Fruit fly (Drosophila melanogaster) whole organism, pupa: Measurements from ENCODE around the gene Gr10b.

Experiments used
- CG10348 ChIP-seq: fragments of 200-800 bp; sonication (Bioruptor generic); IDR thresholded peaks from 2 replicates; pipeline ENCODE4 v1.3.6; 2022; ENCODE audit warnings: missing biosample characterization, missing genetic modification characterization
- CG12605 ChIP-seq: fragments of 200-800 bp; sonication (Bioruptor generic); IDR thresholded peaks from 2 replicates; pipeline ENCODE4 v1.3.6; 2022; ENCODE audit warnings: missing biosample characterization, missing genetic modification characterization
- CG13204 ChIP-seq: fragments of 200-800 bp; sonication (Bioruptor generic); optimal IDR thresholded peaks from 2 replicates; lab custom pipeline; 2018; ENCODE audit warnings: missing biosample characterization, mild to moderate bottlenecking, missing genetic modification characterization, moderate library complexity
- CG14655 ChIP-seq: fragments of 200-800 bp; sonication (Bioruptor generic); optimal IDR thresholded peaks from 3 replicates; lab custom pipeline; 2017; ENCODE audit warnings: mild to moderate bottlenecking, missing biosample characterization, missing genetic modification reagents, missing genetic modification characterization
- CG15710 ChIP-seq: fragments of 200-800 bp; sonication (Bioruptor generic); optimal IDR thresholded peaks from 2 replicates; lab custom pipeline; 2018; ENCODE audit warnings: missing biosample characterization, mild to moderate bottlenecking, missing genetic modification characterization, moderate library complexity
- CG17806 ChIP-seq: fragments of 200-800 bp; sonication (Bioruptor generic); optimal IDR thresholded peaks from 2 replicates; lab custom pipeline; 2018; ENCODE audit warnings: missing biosample characterization, mild to moderate bottlenecking, missing genetic modification characterization, moderate library complexity
- CG32121 ChIP-seq: fragments of 200-800 bp; sonication (Bioruptor generic); IDR thresholded peaks from 2 replicates; pipeline ENCODE4 v1.3.6; 2022; ENCODE audit warnings: missing biosample characterization, missing genetic modification characterization
- CG34367 ChIP-seq: fragments of 200-800 bp; sonication (Bioruptor generic); optimal IDR thresholded peaks from 2 replicates; lab custom pipeline; 2018; ENCODE audit warnings: missing biosample characterization, mild to moderate bottlenecking, missing genetic modification characterization
- CG4496 ChIP-seq: fragments of 200-800 bp; sonication (Bioruptor generic); IDR thresholded peaks from 3 replicates; pipeline ENCODE4 v1.3.6; 2022; ENCODE audit warnings: missing biosample characterization, missing genetic modification characterization
- CG8159 ChIP-seq: fragments of 200-800 bp; sonication (Bioruptor generic); optimal IDR thresholded peaks from 3 replicates; lab custom pipeline; 2018; ENCODE audit warnings: missing biosample characterization, mild to moderate bottlenecking, missing genetic modification characterization, moderate library complexity
- CG8301 ChIP-seq: fragments of 200-800 bp; sonication (Bioruptor generic); optimal IDR thresholded peaks from 2 replicates; lab custom pipeline; 2018; ENCODE audit warnings: missing biosample characterization, mild to moderate bottlenecking, missing genetic modification characterization
- CG9948 ChIP-seq: fragments of 200-800 bp; sonication (Bioruptor generic); optimal IDR thresholded peaks from 2 replicates; lab custom pipeline; 2018; ENCODE audit warnings: missing biosample characterization, mild to moderate bottlenecking, missing genetic modification characterization, moderate library complexity
- D1 ChIP-seq: fragments of 200-800 bp; sonication (Bioruptor generic); optimal IDR thresholded peaks from 2 replicates; lab custom pipeline; 2018; ENCODE audit warnings: missing biosample characterization, mild to moderate bottlenecking, missing genetic modification characterization, moderate library complexity
- EcR ChIP-seq: fragments of 200-800 bp; sonication (Bioruptor generic); optimal IDR thresholded peaks from 3 replicates; lab custom pipeline; 2019; ENCODE audit warnings: missing biosample characterization, missing genetic modification characterization, mild to moderate bottlenecking, moderate library complexity, missing genetic modification reagents
- Ets98B ChIP-seq: fragments of 200-800 bp; sonication (Bioruptor generic); IDR thresholded peaks from 2 replicates; pipeline ENCODE4 v1.3.6; 2022; ENCODE audit warnings: missing biosample characterization, missing genetic modification characterization
- Pif1A ChIP-seq: fragments of 200-800 bp; sonication (Bioruptor generic); optimal IDR thresholded peaks from 3 replicates; lab custom pipeline; 2016; ENCODE audit warnings: missing biosample characterization, missing genetic modification characterization
- Pif1B ChIP-seq: fragments of 200-800 bp; sonication (Bioruptor generic); optimal IDR thresholded peaks from 3 replicates; lab custom pipeline; 2016; ENCODE audit warnings: missing biosample characterization, missing genetic modification characterization
- Snoo ChIP-seq: fragments of 200-800 bp; sonication (Bioruptor generic); optimal IDR thresholded peaks from 3 replicates; lab custom pipeline; 2017; ENCODE audit warnings: missing biosample characterization, mild to moderate bottlenecking, missing genetic modification characterization, inconsistent platforms
- fd96Ca ChIP-seq: fragments of 200-800 bp; sonication (Bioruptor generic); IDR thresholded peaks from 3 replicates; pipeline ENCODE4 v1.3.6; 2022; ENCODE audit warnings: missing biosample characterization, missing genetic modification characterization
- gl ChIP-seq: fragments of 200-800 bp; sonication (Bioruptor generic); optimal IDR thresholded peaks from 2 replicates; lab custom pipeline; 2018; ENCODE audit warnings: missing biosample characterization, mild to moderate bottlenecking, missing genetic modification characterization
- rn ChIP-seq: fragments of 200-800 bp; sonication (Bioruptor generic); IDR thresholded peaks from 2 replicates; pipeline ENCODE4 v1.3.6; 2022; ENCODE audit warnings: missing biosample characterization, missing genetic modification characterization

Gr10b gene

DNA sequence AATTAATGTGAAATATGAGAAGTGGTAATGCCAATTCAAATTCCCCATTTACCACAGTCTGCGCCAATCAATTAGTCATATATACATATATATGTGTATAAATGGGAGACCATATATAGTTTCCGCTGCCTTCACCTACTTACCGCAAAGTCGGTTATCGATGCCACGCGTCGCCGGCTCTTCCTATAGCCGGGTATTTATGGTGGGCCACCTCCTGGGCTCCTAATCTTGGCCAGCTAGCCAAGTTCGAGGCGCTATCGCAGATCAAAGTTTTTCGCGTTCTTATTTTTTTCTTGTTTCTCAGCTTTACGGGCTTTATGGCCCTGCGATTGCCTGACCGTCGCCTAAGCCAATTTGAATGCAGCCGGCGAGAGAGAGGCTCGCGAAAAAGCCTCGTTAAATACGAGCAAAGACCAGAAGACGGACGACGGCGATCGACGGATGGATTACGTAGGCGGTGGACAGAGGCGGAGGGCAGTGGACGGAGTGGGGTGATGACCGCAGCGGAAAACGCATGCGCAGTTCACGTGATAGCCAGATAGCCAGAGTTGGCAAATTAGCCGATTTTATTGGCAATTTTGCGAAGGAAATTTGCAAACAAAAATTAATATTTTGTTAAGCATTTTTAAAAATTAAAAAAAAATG lies 7.9 kb upstream of the Gr10b start:
- TF ChIP-seq CG15710 (tag; lab: Kevin White, UChicago) (no peak), EcR (GFP tag; lab: Kevin White, UChicago) (no peak)
- TF ChIP-seq, all 21 proteins: peak for 0

- no peak for TF ChIP-seq CG8301
- no peak for TF ChIP-seq CG12605 (GFP tag; lab: Robert Waterston, UW)
- TF ChIP-seq EcR (GFP tag; lab: Kevin White, UChicago): no peak
- TF ChIP-seq D1 (tag; lab: Kevin White, UChicago): no peak
- TF ChIP-seq gl: no peak
- TF ChIP-seq Pif1B: no peak
- TF ChIP-seq rn (GFP tag; lab: Robert Waterston, UW): no peak
- TF ChIP-seq CG32121 (GFP tag; lab: Robert Waterston, UW): no peak
- no peak for TF ChIP-seq CG13204 (GFP tag; lab: Kevin White, UChicago)
- no peak for TF ChIP-seq CG9948 (tag; lab: Kevin White, UChicago)
- no peak for TF ChIP-seq CG15710 (tag; lab: Kevin White, UChicago)
- TF ChIP-seq Snoo: no peak
- TF ChIP-seq CG14655 (GFP tag; lab: Kevin White, UChicago): no peak
- TF ChIP-seq CG17806: no peak
Observed at dm6 chrX:11419962-11420361, 7.0 kb upstream of the Gr10b start.

dm6 chrX:11419212-11419611 lies 6.2 kb upstream of the Gr10b start:
- no peak for TF ChIP-seq CG8159 (tag; lab: Kevin White, UChicago)
- no peak for TF ChIP-seq D1 (tag; lab: Kevin White, UChicago)
- no peak for TF ChIP-seq CG12605 (GFP tag; lab: Robert Waterston, UW)
- no peak for TF ChIP-seq gl
- no peak for TF ChIP-seq EcR (GFP tag; lab: Kevin White, UChicago)
- TF ChIP-seq CG15710 (tag; lab: Kevin White, UChicago): no peak
- no peak for TF ChIP-seq CG13204 (GFP tag; lab: Kevin White, UChicago)
- no peak for TF ChIP-seq CG32121 (GFP tag; lab: Robert Waterston, UW)
- 0 out of 2 replicates have a peak, but pooled peaks have one; percentile 10 for TF ChIP-seq Ets98B
- TF ChIP-seq CG34367: no peak
- TF ChIP-seq rn (GFP tag; lab: Robert Waterston, UW): no peak
- peak; percentile 29; the same call in 1 of the 3 replicates for TF ChIP-seq fd96Ca (GFP tag; lab: Robert Waterston, UW)
- TF ChIP-seq CG9948 (tag; lab: Kevin White, UChicago): no peak
- no peak for TF ChIP-seq Pif1B
- no peak for TF ChIP-seq CG10348 (GFP tag; lab: Robert Waterston, UW)
- 0 out of 3 replicates have a peak, but pooled peaks have one; percentile 20 for TF ChIP-seq CG4496 (GFP tag; lab: Robert Waterston, UW)
- no peak for TF ChIP-seq CG8301
- no peak for TF ChIP-seq Pif1A (GFP tag; lab: Kevin White, UChicago)
- TF ChIP-seq CG14655 (GFP tag; lab: Kevin White, UChicago): peak; percentile 39
- TF ChIP-seq CG17806: no peak
- TF ChIP-seq Snoo: no peak

dm6 chrX:11417322-11417721 lies 4.3 kb upstream of the Gr10b start, which contains the start of the genes Gr10a and Or10a:
TSS of gene Gr10a (minus strand) at chrX:11417422.
TSS of gene Or10a (minus strand) at chrX:11417422.
- TF ChIP-seq Pif1B: no peak
- no peak for TF ChIP-seq gl
- no peak for TF ChIP-seq CG13204 (GFP tag; lab: Kevin White, UChicago)
- no peak for TF ChIP-seq CG14655 (GFP tag; lab: Kevin White, UChicago)
- no peak for TF ChIP-seq CG10348 (GFP tag; lab: Robert Waterston, UW)
- TF ChIP-seq CG17806: no peak
- no peak for TF ChIP-seq Snoo
- TF ChIP-seq CG32121 (GFP tag; lab: Robert Waterston, UW): no peak
- no peak for TF ChIP-seq CG9948 (tag; lab: Kevin White, UChicago)
- TF ChIP-seq CG12605 (GFP tag; lab: Robert Waterston, UW): no peak
- no peak for TF ChIP-seq CG15710 (tag; lab: Kevin White, UChicago)
- no peak for TF ChIP-seq CG8301

dm6 chrX:11409647-11410046 lies 3.3 kb downstream of the Gr10b start, which contains the start of gene CG15196:
TSS of gene CG15196 (plus strand) at chrX:11409947.
- TF ChIP-seq CG32121 (GFP tag; lab: Robert Waterston, UW): no peak
- no peak for TF ChIP-seq CG8301
- TF ChIP-seq D1 (tag; lab: Kevin White, UChicago): no peak

DNA sequence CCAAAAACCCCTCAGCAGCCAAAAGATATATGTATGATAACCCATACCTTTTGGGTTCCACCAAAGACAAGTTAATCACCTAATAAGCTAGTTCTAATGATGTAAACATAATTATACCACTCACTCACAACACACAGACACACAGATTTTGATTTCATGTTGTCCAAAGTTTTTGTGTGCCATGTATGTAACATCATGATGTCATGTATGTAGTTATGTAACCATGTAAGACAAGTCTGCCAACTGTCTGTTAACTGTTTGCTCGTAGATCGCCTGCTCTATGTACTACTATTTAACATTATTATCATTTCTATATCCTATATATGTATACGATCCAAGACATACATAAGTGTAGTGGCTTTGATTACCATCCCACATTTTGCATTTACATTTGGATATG lies 8.7 kb downstream of the Gr10b start:
- no peak for TF ChIP-seq fd96Ca (GFP tag; lab: Robert Waterston, UW)
- TF ChIP-seq rn (GFP tag; lab: Robert Waterston, UW): no peak
- no peak for TF ChIP-seq Pif1B
- TF ChIP-seq CG34367: no peak

DNA sequence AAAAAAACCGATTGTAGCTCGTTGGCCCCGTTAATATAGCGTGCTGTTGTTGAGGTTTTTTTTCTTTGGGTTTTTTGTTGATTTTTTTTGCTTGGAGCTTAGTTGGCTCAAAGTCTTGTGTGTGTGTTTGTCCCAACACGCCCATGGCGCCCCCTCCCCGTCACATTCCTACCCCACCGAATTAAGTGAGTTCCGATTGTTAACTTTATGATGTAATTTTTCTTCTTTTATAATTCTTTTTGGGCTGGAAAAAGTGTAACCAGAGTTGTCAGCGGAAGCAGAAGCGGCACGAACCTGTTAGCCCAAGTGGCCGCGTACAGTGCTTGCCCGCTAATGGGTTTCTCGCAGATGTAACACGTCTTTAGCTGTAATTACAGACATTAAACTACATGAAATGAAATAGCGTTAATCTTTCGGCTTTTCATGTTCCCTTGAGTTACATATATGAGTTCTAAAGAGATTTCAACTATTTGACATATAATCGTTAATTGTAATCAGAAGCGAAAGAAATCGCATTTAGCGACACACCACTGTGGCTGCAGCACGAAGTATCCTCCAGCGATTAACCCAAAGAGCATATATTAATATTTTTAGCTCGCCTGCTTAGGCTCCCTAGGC lies 19.9 kb downstream of the Gr10b start:
- TF ChIP-seq CG32121 (GFP tag; lab: Robert Waterston, UW) (peak; percentile 50; the same call in 1 of the 2 replicates), fd96Ca (GFP tag; lab: Robert Waterston, UW) (no peak), CG4496 (GFP tag; lab: Robert Waterston, UW) (0 out of 3 replicates have a peak, but pooled peaks have one; percentile 11)
